Worm (Caenorhabditis elegans) whole organism, L4 larva: Measurements from ENCODE around the gene K01D12.10.

ENCODE experiments used
- F10B5.3 ChIP-seq: sonication (generic microtip); optimal IDR thresholded peaks from 2 replicates; lab custom pipeline; 2016; ENCODE audit warnings: mild to moderate bottlenecking, missing genetic modification characterization, missing compliant biosample characterization
- lin-38 ChIP-seq: fragments of 200-800 bp; sonication (Bioruptor generic); IDR thresholded peaks from 2 replicates; pipeline ENCODE4 v1.3.6; 2022; ENCODE audit warnings: missing genetic modification reagents, missing genetic modification characterization, missing compliant biosample characterization
- nhr-11 ChIP-seq: fragments of 150-350 bp; optimal IDR thresholded peaks from 2 replicates; lab custom pipeline; 2014; ENCODE audit warnings: missing biosample characterization, missing genetic modification characterization
- nhr-111 ChIP-seq: fragments of 200-800 bp; sonication (Bioruptor generic); optimal IDR thresholded peaks from 2 replicates; lab custom pipeline; 2018; ENCODE audit warnings: mild to moderate bottlenecking, missing genetic modification characterization, missing compliant biosample characterization
- nhr-28 ChIP-seq: fragments of 150-350 bp; optimal IDR thresholded peaks from 2 replicates; lab custom pipeline; 2014; ENCODE audit warnings: missing biosample characterization, missing genetic modification characterization

DNA sequence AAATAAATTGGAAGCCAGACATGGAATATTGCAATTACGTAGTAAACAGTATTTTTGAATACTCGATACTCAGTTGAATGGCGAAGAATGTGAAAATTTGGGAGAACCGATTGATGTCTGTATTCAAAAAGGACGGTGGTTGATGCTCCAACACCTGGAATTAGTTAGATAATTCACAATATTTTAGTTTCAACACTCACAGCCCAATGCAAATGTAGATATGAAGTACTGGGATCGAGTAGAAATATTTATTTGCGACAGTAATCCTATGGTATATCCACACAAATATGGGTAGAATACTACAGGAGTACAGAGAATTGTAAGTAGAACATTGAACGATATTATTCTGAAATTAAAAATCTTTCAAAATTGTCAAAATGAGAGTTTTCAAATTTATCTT is 27.1 kb downstream of the K01D12.10 start:
- TF ChIP-seq nhr-28 (tag; lab: Kevin White, UChicago) (no peak), nhr-111 (GFP tag; lab: Kevin White, UChicago) (no peak), F10B5.3 (no peak), nhr-11 (tag; lab: Kevin White, UChicago) (no peak), lin-38 (GFP tag; lab: Robert Waterston, UW) (no peak)
